Fruit fly (Drosophila melanogaster) whole organism, embryonic: ENCODE measurements around the gene CG8191.

Source experiments
- Atf-2 ChIP-seq: fragments of 200-800 bp; sonication (Bioruptor generic); optimal IDR thresholded peaks from 2 replicates; lab custom pipeline; 2016; ENCODE audit warnings: missing biosample characterization, missing genetic modification characterization
- CG10543 ChIP-seq: fragments of 200-800 bp; sonication (Bioruptor generic); optimal IDR thresholded peaks from 3 replicates; lab custom pipeline; 2017; ENCODE audit warnings: missing biosample characterization, mild to moderate bottlenecking, missing genetic modification characterization, moderate library complexity
- CG12104 ChIP-seq: fragments of 200-800 bp; sonication (Bioruptor generic); optimal IDR thresholded peaks from 3 replicates; lab custom pipeline; 2016; ENCODE audit warnings: missing biosample characterization, missing genetic modification characterization
- CG12659 ChIP-seq: fragments of 200-800 bp; sonication (Bioruptor generic); optimal IDR thresholded peaks from 3 replicates; lab custom pipeline; 2017; ENCODE audit warnings: mild to moderate bottlenecking, missing biosample characterization, missing genetic modification reagents, missing genetic modification characterization
- CG13287 ChIP-seq: fragments of 200-800 bp; sonication (Bioruptor generic); IDR thresholded peaks from 2 replicates; pipeline ENCODE4 v1.3.6; 2022; ENCODE audit warnings: missing biosample characterization, missing genetic modification characterization; ENCODE audit not compliant: partially characterized antibody
- CG1602 ChIP-seq: fragments of 200-800 bp; sonication (Bioruptor generic); optimal IDR thresholded peaks from 3 replicates; lab custom pipeline; 2016; ENCODE audit warnings: missing biosample characterization, missing genetic modification characterization
- CG17829 ChIP-seq: fragments of 200-800 bp; optimal IDR thresholded peaks from 2 replicates; lab custom pipeline; 2019; ENCODE audit warnings: missing biosample characterization, mild to moderate bottlenecking, missing genetic modification characterization, moderate library complexity
- CG2116 ChIP-seq: fragments of 200-800 bp; sonication (Bioruptor generic); optimal IDR thresholded peaks from 3 replicates; lab custom pipeline; 2018; ENCODE audit warnings: missing biosample characterization, mild to moderate bottlenecking, missing genetic modification characterization
- CG2202 ChIP-seq: fragments of 200-800 bp; sonication (Bioruptor generic); optimal IDR thresholded peaks from 2 replicates; lab custom pipeline; 2018; ENCODE audit warnings: missing biosample characterization, mild to moderate bottlenecking, missing genetic modification characterization
- CG2889 ChIP-seq: fragments of 200-800 bp; sonication (Bioruptor generic); IDR thresholded peaks from 3 replicates; pipeline ENCODE4 v1.3.6; 2022; ENCODE audit warnings: missing biosample characterization, missing genetic modification characterization
- CG30020 ChIP-seq: fragments of 200-800 bp; optimal IDR thresholded peaks from 2 replicates; lab custom pipeline; 2019; ENCODE audit warnings: missing biosample characterization, mild to moderate bottlenecking, missing genetic modification characterization, moderate library complexity
- CG3281 ChIP-seq: fragments of 200-800 bp; sonication (Bioruptor generic); optimal IDR thresholded peaks from 3 replicates; lab custom pipeline; 2017; ENCODE audit warnings: missing biosample characterization, mild to moderate bottlenecking, missing genetic modification characterization
- CG3995 ChIP-seq: fragments of 200-800 bp; sonication (Bioruptor generic); optimal IDR thresholded peaks from 3 replicates; lab custom pipeline; 2016; ENCODE audit warnings: missing biosample characterization, missing genetic modification characterization
- CG6689 ChIP-seq: fragments of 200-800 bp; sonication (Bioruptor generic); IDR thresholded peaks from 2 replicates; pipeline ENCODE4 v1.3.6; 2022; ENCODE audit warnings: missing biosample characterization, missing genetic modification characterization
- CG7928 ChIP-seq: fragments of 200-800 bp; sonication (Bioruptor generic); optimal IDR thresholded peaks from 2 replicates; lab custom pipeline; 2017; ENCODE audit warnings: missing biosample characterization, mild to moderate bottlenecking, missing genetic modification characterization
- CG7963 ChIP-seq: fragments of 200-800 bp; sonication (Bioruptor generic); IDR thresholded peaks from 3 replicates; pipeline ENCODE4 v1.3.6; 2022; ENCODE audit warnings: missing biosample characterization, missing genetic modification characterization; ENCODE audit not compliant: partially characterized antibody
- CG9437 ChIP-seq: fragments of 200-800 bp; sonication (Bioruptor generic); optimal IDR thresholded peaks from 2 replicates; lab custom pipeline; 2018; ENCODE audit warnings: missing biosample characterization, mild to moderate bottlenecking, missing genetic modification characterization
- CG9876 ChIP-seq: fragments of 200-800 bp; sonication (Bioruptor generic); optimal IDR thresholded peaks from 2 replicates; lab custom pipeline; 2016; ENCODE audit warnings: missing biosample characterization, missing genetic modification characterization
- Chrac-16 ChIP-seq: fragments of 200-800 bp; sonication (Bioruptor generic); optimal IDR thresholded peaks from 3 replicates; lab custom pipeline; 2016; ENCODE audit warnings: missing biosample characterization, missing genetic modification characterization
- Dll ChIP-seq: fragments of 200-800 bp; sonication (Bioruptor generic); IDR thresholded peaks from 4 replicates; pipeline ENCODE4 v1.3.6; 2022; ENCODE audit warnings: missing biosample characterization, missing genetic modification characterization; ENCODE audit not compliant: partially characterized antibody
- Doc2 ChIP-seq: fragments of 200-800 bp; sonication (Bioruptor generic); IDR thresholded peaks from 2 replicates; pipeline ENCODE4 v1.3.6; 2022; ENCODE audit warnings: missing biosample characterization, missing genetic modification characterization
- Doc3 ChIP-seq: fragments of 200-800 bp; sonication (Bioruptor generic); IDR thresholded peaks from 3 replicates; pipeline ENCODE4 v1.3.6; 2022; ENCODE audit warnings: missing biosample characterization, missing genetic modification characterization; ENCODE audit not compliant: partially characterized antibody
- Elba2 ChIP-seq: fragments of 200-800 bp; sonication (Bioruptor generic); optimal IDR thresholded peaks from 3 replicates; lab custom pipeline; 2016; ENCODE audit warnings: missing biosample characterization, missing genetic modification characterization
- GATAe ChIP-seq: fragments of 200-800 bp; sonication (Bioruptor generic); conservative IDR thresholded peaks from 2 replicates; pipeline ENCODE4 v1.3.6; 2022; ENCODE audit warnings: missing biosample characterization, missing genetic modification characterization
- H15 ChIP-seq: fragments of 200-800 bp; sonication (Bioruptor generic); IDR thresholded peaks from 3 replicates; pipeline ENCODE4 v1.3.6; 2022; ENCODE audit warnings: missing biosample characterization, missing genetic modification characterization
- HLHmδ ChIP-seq: fragments of 200-800 bp; sonication (Bioruptor generic); optimal IDR thresholded peaks from 2 replicates; lab custom pipeline; 2018; ENCODE audit warnings: missing biosample characterization, mild to moderate bottlenecking, missing genetic modification characterization, moderate library complexity
- Myb ChIP-seq: fragments of 200-800 bp; sonication (Bioruptor generic); optimal IDR thresholded peaks from 2 replicates; lab custom pipeline; 2016; ENCODE audit warnings: missing biosample characterization, missing genetic modification characterization
- Opbp ChIP-seq: fragments of 200-800 bp; sonication (Bioruptor generic); IDR thresholded peaks from 3 replicates; pipeline ENCODE4 v1.3.6; 2022; ENCODE audit warnings: missing biosample characterization, missing genetic modification characterization; ENCODE audit not compliant: partially characterized antibody
- ara ChIP-seq: fragments of 200-800 bp; sonication (Bioruptor generic); IDR thresholded peaks from 2 replicates; pipeline ENCODE4 v1.3.6; 2022; ENCODE audit warnings: missing biosample characterization, missing genetic modification characterization
- ash1 ChIP-seq: fragments of 200-800 bp; sonication (Bioruptor generic); optimal IDR thresholded peaks from 2 replicates; lab custom pipeline; 2018; ENCODE audit warnings: missing biosample characterization, mild to moderate bottlenecking, missing genetic modification characterization
- ato ChIP-seq: fragments of 200-800 bp; sonication (Bioruptor generic); IDR thresholded peaks from 2 replicates; pipeline ENCODE4 v1.3.6; 2022; ENCODE audit warnings: missing biosample characterization, missing genetic modification characterization; ENCODE audit not compliant: partially characterized antibody
- bab2 ChIP-seq: fragments of 200-800 bp; sonication (Bioruptor generic); optimal IDR thresholded peaks from 2 replicates; lab custom pipeline; 2016; ENCODE audit warnings: missing biosample characterization, missing genetic modification characterization
- bbx ChIP-seq: fragments of 200-800 bp; sonication (Bioruptor generic); IDR thresholded peaks from 2 replicates; pipeline ENCODE4 v1.3.6; 2022; ENCODE audit warnings: missing biosample characterization, missing genetic modification characterization; ENCODE audit not compliant: partially characterized antibody
- bowl ChIP-seq: fragments of 200-800 bp; sonication (Bioruptor generic); IDR thresholded peaks from 2 replicates; pipeline ENCODE4 v1.3.6; 2022; ENCODE audit warnings: missing biosample characterization, missing genetic modification characterization
- cas ChIP-seq: fragments of 200-800 bp; sonication (Bioruptor generic); IDR thresholded peaks from 2 replicates; pipeline ENCODE4 v1.3.6; 2022; ENCODE audit warnings: missing biosample characterization, missing genetic modification characterization
- dm ChIP-seq: fragments of 200-800 bp; sonication (Bioruptor generic); optimal IDR thresholded peaks from 3 replicates; lab custom pipeline; 2016; ENCODE audit warnings: missing biosample characterization, missing genetic modification characterization
- ftz-f1 ChIP-seq: fragments of 200-800 bp; sonication (Bioruptor generic); optimal IDR thresholded peaks from 2 replicates; lab custom pipeline; 2016; ENCODE audit warnings: missing biosample characterization, missing genetic modification characterization
- kah ChIP-seq: fragments of 200-800 bp; sonication (Bioruptor generic); optimal IDR thresholded peaks from 2 replicates; lab custom pipeline; 2018; ENCODE audit warnings: missing biosample characterization, mild to moderate bottlenecking, missing genetic modification characterization
- klu ChIP-seq: fragments of 200-800 bp; sonication (Bioruptor generic); IDR thresholded peaks from 2 replicates; pipeline ENCODE4 v1.3.6; 2022; ENCODE audit warnings: missing biosample characterization, missing genetic modification characterization
- lmd ChIP-seq: fragments of 200-800 bp; sonication (Bioruptor generic); IDR thresholded peaks from 2 replicates; pipeline ENCODE4 v1.3.6; 2022; ENCODE audit warnings: missing biosample characterization, missing genetic modification characterization
- luna ChIP-seq: fragments of 200-800 bp; sonication (Bioruptor generic); optimal IDR thresholded peaks from 2 replicates; lab custom pipeline; 2016; ENCODE audit warnings: missing biosample characterization, missing genetic modification characterization
- mld ChIP-seq: fragments of 200-800 bp; sonication (Bioruptor generic); IDR thresholded peaks from 3 replicates; pipeline ENCODE4 v1.3.6; 2022; ENCODE audit warnings: missing biosample characterization, missing genetic modification characterization; ENCODE audit not compliant: partially characterized antibody
- phol ChIP-seq: fragments of 200-800 bp; sonication (Bioruptor generic); optimal IDR thresholded peaks from 3 replicates; lab custom pipeline; 2018; ENCODE audit warnings: missing biosample characterization, mild to moderate bottlenecking, missing genetic modification characterization, moderate library complexity
- ro ChIP-seq: fragments of 200-800 bp; sonication (Bioruptor generic); IDR thresholded peaks from 2 replicates; pipeline ENCODE4 v1.3.6; 2022; ENCODE audit warnings: missing biosample characterization, missing genetic modification characterization
- salm ChIP-seq: fragments of 200-800 bp; sonication (Bioruptor generic); optimal IDR thresholded peaks from 2 replicates; lab custom pipeline; 2018; ENCODE audit warnings: missing biosample characterization, mild to moderate bottlenecking, missing genetic modification characterization
- sc ChIP-seq, 3 experiments: fragments of >200 bp in 2 of 3; fragments of 200-800 bp in 1 of 3; sonication (Bioruptor generic) in 1 of 3; optimal IDR thresholded peaks; 2 replicates in 2 of 3; 3 replicates in 1 of 3; lab custom pipeline; 2017; ENCODE audit warnings: mild to moderate bottlenecking in 1 of 3, missing biosample characterization in 1 of 3, missing genetic modification characterization in 1 of 3, missing genetic modification reagents in 1 of 3
- tll ChIP-seq, 2 experiments: fragments of 200-800 bp in 1 of 2; fragments of >200 bp in 1 of 2; sonication (Bioruptor generic) in 1 of 2; optimal IDR thresholded peaks; 2 replicates each; lab custom pipeline; 2017 to 2019; ENCODE audit warnings: missing biosample characterization in 2 of 2, missing genetic modification characterization in 2 of 2, mild to moderate bottlenecking in 1 of 2, moderate library complexity in 1 of 2
- usp ChIP-seq: fragments of >200 bp; optimal IDR thresholded peaks from 2 replicates; lab custom pipeline; 2017; ENCODE audit warnings: missing biosample characterization, missing genetic modification characterization
- zen ChIP-seq: fragments of 200-800 bp; sonication (Bioruptor generic); optimal IDR thresholded peaks from 3 replicates; lab custom pipeline; 2018; ENCODE audit warnings: missing biosample characterization, mild to moderate bottlenecking, missing genetic modification characterization, moderate library complexity
- zfh2 ChIP-seq: fragments of 200-800 bp; sonication (Bioruptor generic); optimal IDR thresholded peaks from 2 replicates; lab custom pipeline; 2016; ENCODE audit warnings: missing biosample characterization, missing genetic modification characterization

CG8191 gene

dm6 chrX:15762723-15763122 lies 30.7 kb downstream of the CG8191 start, which contains the start of gene Polr3A (continued):
- TF ChIP-seq CG6689 (GFP tag; lab: Robert Waterston, UW) (no peak), HLHmδ (GFP tag; lab: Kevin White, UChicago) (no peak), CG9876 (GFP tag; lab: Kevin White, UChicago) (no peak), dm (GFP tag; lab: Kevin White, UChicago) (peak; percentile 27), Dll (GFP tag; lab: Robert Waterston, UW) (peak; percentile 65; the same call in 3 of the 4 replicates), Opbp (GFP tag; lab: Robert Waterston, UW) (peak; percentile 70), bowl (no peak), kah (GFP tag; lab: Kevin White, UChicago) (no peak), zen (tag; lab: Kevin White, UChicago) (peak; percentile 49), Elba2 (GFP tag; lab: Kevin White, UChicago) (peak; percentile 96), klu (GFP tag; lab: Robert Waterston, UW) (no peak), GATAe (GFP tag; lab: Robert Waterston, UW) (no peak), CG7928 (GFP tag; lab: Kevin White, UChicago) (no peak), CG3995 (GFP tag; lab: Kevin White, UChicago) (peak; percentile 4), tll (GFP tag; optimal IDR thresholded peaks at IDR 0.05; lab: Kevin White, UChicago) (no peak), bbx (GFP tag; lab: Robert Waterston, UW) (peak; percentile 77), ftz-f1 (GFP tag; lab: Kevin White, UChicago) (no peak), CG2116 (GFP tag; lab: Kevin White, UChicago) (peak; percentile 49), CG2889 (GFP tag; lab: Robert Waterston, UW) (no peak), sc (optimal IDR thresholded peaks at IDR 0.05; lab: Kevin White, UChicago) (no peak), sc (GFP tag; optimal IDR thresholded peaks at IDR 0.05; lab: Kevin White, UChicago) (no peak), zfh2 (no peak), Doc3 (0 out of 3 replicates have a peak, but pooled peaks have one; percentile 38), lmd (GFP tag; lab: Robert Waterston, UW) (no peak), Myb (GFP tag; lab: Kevin White, UChicago) (peak; percentile 15), bab2 (GFP tag; lab: Kevin White, UChicago) (no peak), CG1602 (GFP tag; lab: Kevin White, UChicago) (no peak), CG13287 (GFP tag; lab: Robert Waterston, UW) (peak; percentile 75), CG12104 (GFP tag; lab: Kevin White, UChicago) (no peak), phol (no peak), CG7963 (GFP tag; lab: Robert Waterston, UW) (no peak), CG17829 (tag; lab: Kevin White, UChicago) (no peak), ash1 (GFP tag; lab: Kevin White, UChicago) (no peak), Doc2 (no peak), salm (no peak), Chrac-16 (GFP tag; lab: Kevin White, UChicago) (no peak), Atf-2 (GFP tag; lab: Kevin White, UChicago) (no peak), cas (GFP tag; lab: Robert Waterston, UW) (no peak), ato (GFP tag; lab: Robert Waterston, UW) (peak; percentile 49), mld (GFP tag; lab: Robert Waterston, UW) (0 out of 3 replicates have a peak, but pooled peaks have one; percentile 18), CG9437 (GFP tag; lab: Kevin White, UChicago) (peak; percentile 41), CG2202 (tag; lab: Kevin White, UChicago) (no peak), ara (GFP tag; lab: Robert Waterston, UW) (no peak), usp (GFP tag; lab: Kevin White, UChicago) (no peak), H15 (GFP tag; lab: Robert Waterston, UW) (no peak), CG10543 (GFP tag; lab: Kevin White, UChicago) (no peak), CG12659 (GFP tag; lab: Kevin White, UChicago) (peak; percentile 51), luna (GFP tag; lab: Kevin White, UChicago) (no peak), ro (GFP tag; lab: Robert Waterston, UW) (no peak), CG30020 (tag; lab: Kevin White, UChicago) (peak; percentile 62), CG3281 (GFP tag; lab: Kevin White, UChicago) (no peak)
